Fruit fly (Drosophila melanogaster): ENCODE data around the gene CG42263.

- TF ChIP-seq Hr96 (GFP tag; optimal IDR thresholded peaks at IDR 0.05) (no peak), Clk (GFP tag; optimal IDR thresholded peaks at IDR 0.05) (peak; percentile 4)
Measured at dm6 chr3L:19932917-19933316, 22.7 kb downstream of the CG42263 start.

Measured in whole organism, adult.